Worm (Caenorhabditis elegans) whole organism, L4 larva: Measurements from ENCODE around the gene hhat-2.

Experiments
- fos-1 ChIP-seq: fragments of 150-350 bp; optimal IDR thresholded peaks from 2 replicates; lab custom pipeline; 2014; ENCODE audit warnings: missing biosample characterization, missing genetic modification characterization
- lin-15B ChIP-seq: fragments of 150-350 bp; sonication (generic microtip); optimal IDR thresholded peaks from 3 replicates; lab custom pipeline; 2014; ENCODE audit warnings: missing biosample characterization, missing genetic modification characterization
- mdl-1 ChIP-seq, 2 experiments: fragments of 150-350 bp in 1 of 2; sonication (generic microtip) in 1 of 2; optimal IDR thresholded peaks; 2 replicates each; lab custom pipeline; 2014 to 2017; ENCODE audit warnings: missing biosample characterization in 2 of 2, missing genetic modification characterization in 2 of 2
- nhr-11 ChIP-seq: fragments of 150-350 bp; optimal IDR thresholded peaks from 2 replicates; lab custom pipeline; 2014; ENCODE audit warnings: missing biosample characterization, missing genetic modification characterization
- nhr-25 ChIP-seq: sonication (generic microtip); optimal IDR thresholded peaks from 2 replicates; lab custom pipeline; 2017; ENCODE audit warnings: missing genetic modification characterization, mild to moderate bottlenecking, missing compliant biosample characterization, antibody characterized with exemption, moderate library complexity, borderline replicate concordance; ENCODE audit not compliant: insufficient read depth
- rbr-2 ChIP-seq: sonication (generic microtip); optimal IDR thresholded peaks from 2 replicates; lab custom pipeline; 2016; ENCODE audit warnings: missing genotype, missing genetic modification characterization, missing compliant biosample characterization

ce11 chrIV:14806903-14807302 is 22.0 kb downstream of the hhat-2 start, which contains the start of gene oig-5:
- TF ChIP-seq rbr-2 (tag; lab: Kevin White, UChicago) (no peak), fos-1 (tag; lab: Kevin White, UChicago) (no peak), lin-15B (tag; lab: Kevin White, UChicago) (no peak), nhr-25 (tag; lab: Kevin White, UChicago) (no peak), mdl-1 (tag; optimal IDR thresholded peaks at IDR 0.05; lab: Kevin White, UChicago) (no peak), nhr-11 (tag; lab: Kevin White, UChicago) (no peak)
